Worm (Caenorhabditis elegans) whole organism, L4 larva: ENCODE data around the gene srh-266.

Source experiments
- nhr-28 ChIP-seq: fragments of 150-350 bp; optimal IDR thresholded peaks from 2 replicates; lab custom pipeline; 2014; ENCODE audit warnings: missing biosample characterization, missing genetic modification characterization
- nhr-76 ChIP-seq: fragments of 150-350 bp; optimal IDR thresholded peaks from 2 replicates; lab custom pipeline; 2014; ENCODE audit warnings: missing biosample characterization, missing genetic modification characterization
- snpc-4 ChIP-seq: fragments of 150-350 bp; optimal IDR thresholded peaks from 2 replicates; lab custom pipeline; 2014; ENCODE audit warnings: missing biosample characterization, missing genetic modification characterization

DNA sequence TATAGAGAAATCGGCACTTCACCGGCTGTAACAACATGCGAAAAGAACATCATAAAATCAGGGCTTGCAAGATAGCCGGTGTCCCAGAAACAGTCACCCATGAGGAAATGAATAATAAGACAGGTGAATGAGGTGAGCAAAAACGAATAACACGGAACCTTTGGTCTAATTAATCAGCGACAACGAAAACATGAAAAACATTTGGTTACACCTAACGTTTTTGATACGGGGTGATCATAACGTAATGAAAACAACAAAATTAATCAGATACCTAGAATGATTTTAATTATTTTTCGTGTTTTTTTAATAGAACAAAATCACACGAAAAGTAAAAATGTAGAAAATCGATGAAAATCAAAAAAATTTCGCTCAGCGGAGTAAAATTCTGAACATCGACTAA lies 8.8 kb upstream of the srh-266 start, which contains the start of gene srh-245:
- TF ChIP-seq nhr-76 (tag; lab: Kevin White, UChicago) (no peak), snpc-4 (tag; lab: Kevin White, UChicago) (no peak), nhr-28 (tag; lab: Kevin White, UChicago) (no peak)
